Worm (Caenorhabditis elegans): Measurements from ENCODE around the gene F58E2.4.

DNA sequence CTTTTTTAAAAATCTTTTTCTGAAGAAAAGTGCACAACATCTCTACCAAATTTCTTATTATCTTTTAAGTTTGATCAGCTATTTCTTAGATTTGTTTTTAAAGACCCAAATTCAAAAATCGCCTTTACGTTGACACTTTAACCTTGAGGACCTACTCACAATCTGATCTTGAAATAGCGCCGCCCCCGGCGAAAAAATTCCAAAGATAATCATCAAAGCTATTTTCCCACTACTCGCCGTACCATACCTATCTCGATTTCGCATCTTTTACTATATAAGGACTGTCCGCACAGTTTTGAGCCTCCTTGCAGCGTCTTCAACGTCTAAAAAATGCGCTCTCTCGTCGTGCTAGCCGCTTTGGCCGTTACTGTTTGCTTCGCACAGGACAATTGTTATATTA, 22.3 kb upstream of the F58E2.4 start, which contains the start of gene grd-10:
- TF ChIP-seq unc-62 (GFP tag; optimal IDR thresholded peaks at IDR 0.05): no peak
- no peak for TF ChIP-seq ztf-11 (tag; optimal IDR thresholded peaks at IDR 0.05)
- TF ChIP-seq nhr-237 (tag; optimal IDR thresholded peaks at IDR 0.05): no peak
- TF ChIP-seq skn-1 (tag; optimal IDR thresholded peaks at IDR 0.05): no peak
- no peak for TF ChIP-seq snpc-4 (tag; optimal IDR thresholded peaks at IDR 0.05)
- TF ChIP-seq ZK546.5 (tag; optimal IDR thresholded peaks at IDR 0.05): no peak
- TF ChIP-seq F13H6.1 (tag; optimal IDR thresholded peaks at IDR 0.05): no peak
- no peak for TF ChIP-seq nhr-10 (tag; optimal IDR thresholded peaks at IDR 0.05)
- TF ChIP-seq ztf-4 (tag; optimal IDR thresholded peaks at IDR 0.05): no peak
- TF ChIP-seq lin-11 (tag; optimal IDR thresholded peaks at IDR 0.05): no peak
- TF ChIP-seq dmd-4 (tag; optimal IDR thresholded peaks at IDR 0.05): no peak
- no peak for TF ChIP-seq mab-5 (tag; optimal IDR thresholded peaks at IDR 0.05)
- no peak for TF ChIP-seq blmp-1 (tag; optimal IDR thresholded peaks at IDR 0.05; ENCODE audit: insufficient read depth)
